Worm (Caenorhabditis elegans) whole organism, L4/young adult: ENCODE results near the gene F32E10.9.

Experiments used
- dao-5 ChIP-seq: sonication (generic microtip); optimal IDR thresholded peaks from 2 replicates; lab custom pipeline; 2016; ENCODE audit warnings: missing genotype, missing genetic modification characterization, moderate library complexity, missing compliant biosample characterization
- him-1 ChIP-seq: sonication (generic microtip); optimal IDR thresholded peaks from 2 replicates; lab custom pipeline; 2016; ENCODE audit warnings: missing genotype, missing genetic modification reagents, missing genetic modification characterization, missing compliant biosample characterization

DNA sequence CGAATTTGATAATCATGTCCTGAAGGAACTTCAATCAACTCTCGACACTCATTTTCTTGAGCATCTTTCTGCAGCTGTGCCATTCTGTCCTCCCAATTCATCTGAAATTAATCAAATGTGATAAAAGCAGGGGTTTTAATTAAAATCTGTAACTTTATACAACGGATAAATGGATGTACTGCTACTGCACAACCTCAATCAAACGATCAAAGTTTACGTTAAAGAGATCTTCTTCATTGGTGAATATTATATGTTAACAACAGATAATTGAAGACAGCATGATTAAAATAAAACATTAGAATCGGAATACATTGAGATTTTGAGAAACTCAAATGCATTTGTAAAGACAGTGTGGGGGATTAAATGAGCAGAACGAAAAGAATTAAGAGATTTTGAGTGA lies 14.5 kb upstream of the F32E10.9 start, which contains the start of gene F32E10.5:
- TF ChIP-seq dao-5: no peak
- TF ChIP-seq him-1 (tag; lab: Kevin White, UChicago): no peak
